Worm (Caenorhabditis elegans) whole organism, L4 larva: Measurements from ENCODE around the gene F21C10.9.

Source experiments
- F49E8.2 ChIP-seq: sonication (generic microtip); optimal IDR thresholded peaks from 2 replicates; lab custom pipeline; 2016; ENCODE audit warnings: missing compliant biosample characterization, mild to moderate bottlenecking, missing genetic modification characterization, borderline replicate concordance
- Y5F2A.4 ChIP-seq: fragments of 200-800 bp; sonication (Bioruptor generic); optimal IDR thresholded peaks from 2 replicates; lab custom pipeline; 2018; ENCODE audit warnings: mild to moderate bottlenecking, missing genetic modification characterization, missing compliant biosample characterization
- ama-1 ChIP-seq: fragments of 150-350 bp; optimal IDR thresholded peaks from 2 replicates; lab custom pipeline; 2014; ENCODE audit warnings: inconsistent platforms, mixed read lengths
- ceh-28 ChIP-seq: fragments of 150-350 bp; optimal IDR thresholded peaks from 2 replicates; lab custom pipeline; 2014; ENCODE audit warnings: missing biosample characterization, missing genetic modification reagents, missing genetic modification characterization
- daf-16 ChIP-seq, 3 experiments: sonication (generic microtip); optimal IDR thresholded peaks; 2 replicates each; lab custom pipeline; 2016 to 2017; ENCODE audit warnings: missing genetic modification characterization in 3 of 3, missing genetic modification reagents in 3 of 3, mild to moderate bottlenecking in 2 of 3, missing compliant biosample characterization in 2 of 3, missing biosample characterization in 1 of 3, moderate library complexity in 1 of 3
- egl-43 ChIP-seq: fragments of 200-800 bp; sonication (Bioruptor generic); IDR thresholded peaks from 2 replicates; pipeline ENCODE4 v1.3.6; 2022; ENCODE audit warnings: missing genetic modification reagents, missing genetic modification characterization, missing compliant biosample characterization
- fos-1 ChIP-seq: fragments of 150-350 bp; optimal IDR thresholded peaks from 2 replicates; lab custom pipeline; 2014; ENCODE audit warnings: missing biosample characterization, missing genetic modification characterization
- lin-13 ChIP-seq: fragments of 150-350 bp; optimal IDR thresholded peaks from 2 replicates; lab custom pipeline; 2014; ENCODE audit warnings: missing biosample characterization, missing genetic modification reagents, missing genetic modification characterization
- nhr-28 ChIP-seq: fragments of 150-350 bp; optimal IDR thresholded peaks from 2 replicates; lab custom pipeline; 2014; ENCODE audit warnings: missing biosample characterization, missing genetic modification characterization
- pqm-1 ChIP-seq: sonication (generic microtip); optimal IDR thresholded peaks from 2 replicates; lab custom pipeline; 2017; ENCODE audit warnings: missing biosample characterization, missing genetic modification characterization
- snpc-4 ChIP-seq: fragments of 150-350 bp; optimal IDR thresholded peaks from 2 replicates; lab custom pipeline; 2014; ENCODE audit warnings: missing biosample characterization, missing genetic modification characterization
- unc-39 ChIP-seq: sonication (generic microtip); optimal IDR thresholded peaks from 2 replicates; lab custom pipeline; 2017; ENCODE audit warnings: missing biosample characterization, missing genetic modification characterization

- TF ChIP-seq egl-43 (GFP tag; lab: Robert Waterston, UW) (no peak), unc-39 (tag; lab: Kevin White, UChicago) (no peak), nhr-28 (peak; percentile 66), F49E8.2 (tag; lab: Kevin White, UChicago) (no peak), daf-16 (GFP tag; optimal IDR thresholded peaks at IDR 0.05; lab: Kevin White, UChicago) (no peak), daf-16 (tag; optimal IDR thresholded peaks at IDR 0.05; lab: Kevin White, UChicago) (no peak), snpc-4 (tag; lab: Kevin White, UChicago) (no peak), pqm-1 (tag; lab: Kevin White, UChicago) (no peak), ceh-28 (tag; lab: Kevin White, UChicago) (no peak), ama-1 (no peak), fos-1 (no peak), Y5F2A.4 (GFP tag; lab: Kevin White, UChicago) (no peak), lin-13 (GFP tag; lab: Kevin White, UChicago) (no peak)
These were observed 20.4 kb downstream of the F21C10.9 start for ce11 chrV:9078067-9078581.
